Fruit fly (Drosophila melanogaster) whole organism, embryonic: ENCODE data around the gene Shaw.

Experiments used
- Bgb ChIP-seq: fragments of 200-800 bp; sonication (Bioruptor generic); IDR thresholded peaks from 2 replicates; pipeline ENCODE4 v1.3.6; 2022; ENCODE audit warnings: missing biosample characterization, missing genetic modification characterization; ENCODE audit not compliant: partially characterized antibody
- Blimp-1 ChIP-seq: fragments of 200-800 bp; sonication (Bioruptor generic); optimal IDR thresholded peaks from 3 replicates; lab custom pipeline; 2018; ENCODE audit warnings: missing biosample characterization, missing genetic modification characterization, mild to moderate bottlenecking, moderate library complexity, missing genetic modification reagents
- CG11504 ChIP-seq: fragments of 200-800 bp; sonication (Bioruptor generic); optimal IDR thresholded peaks from 3 replicates; lab custom pipeline; 2019; ENCODE audit warnings: missing biosample characterization, mild to moderate bottlenecking, missing genetic modification characterization, moderate library complexity
- CG1233 ChIP-seq: fragments of 200-800 bp; sonication (Bioruptor generic); optimal IDR thresholded peaks from 4 replicates; lab custom pipeline; 2018; ENCODE audit warnings: missing biosample characterization, mild to moderate bottlenecking, missing genetic modification characterization
- CG13894 ChIP-seq: fragments of 200-800 bp; sonication (Bioruptor generic); optimal IDR thresholded peaks from 3 replicates; lab custom pipeline; 2018; ENCODE audit warnings: missing biosample characterization, mild to moderate bottlenecking, missing genetic modification characterization, moderate library complexity
- CG14014 ChIP-seq: fragments of 200-800 bp; sonication (Bioruptor generic); IDR thresholded peaks from 2 replicates; pipeline ENCODE4 v1.3.6; 2022; ENCODE audit warnings: missing biosample characterization, missing genetic modification characterization
- CG14667 ChIP-seq: fragments of 200-800 bp; sonication (Bioruptor generic); IDR thresholded peaks from 2 replicates; pipeline ENCODE4 v1.3.6; 2022; ENCODE audit warnings: missing biosample characterization, missing genetic modification characterization
- CG15514 ChIP-seq: fragments of 200-800 bp; sonication (Bioruptor generic); optimal IDR thresholded peaks from 3 replicates; lab custom pipeline; 2017; ENCODE audit warnings: missing biosample characterization, missing genetic modification characterization, mild to moderate bottlenecking, moderate library complexity, missing genetic modification reagents
- CG1602 ChIP-seq: fragments of 200-800 bp; sonication (Bioruptor generic); optimal IDR thresholded peaks from 3 replicates; lab custom pipeline; 2016; ENCODE audit warnings: missing biosample characterization, missing genetic modification characterization
- CG16813 ChIP-seq: fragments of 200-800 bp; sonication (Bioruptor generic); IDR thresholded peaks from 3 replicates; pipeline ENCODE4 v1.3.6; 2022; ENCODE audit warnings: missing biosample characterization, missing genetic modification characterization; ENCODE audit not compliant: partially characterized antibody
- CG18262 ChIP-seq: fragments of 200-800 bp; optimal IDR thresholded peaks from 3 replicates; lab custom pipeline; 2019; ENCODE audit warnings: missing biosample characterization, mild to moderate bottlenecking, missing genetic modification characterization, moderate library complexity
- CG2889 ChIP-seq: fragments of 200-800 bp; sonication (Bioruptor generic); IDR thresholded peaks from 3 replicates; pipeline ENCODE4 v1.3.6; 2022; ENCODE audit warnings: missing biosample characterization, missing genetic modification characterization
- CG3065 ChIP-seq: fragments of 200-800 bp; sonication (Bioruptor generic); optimal IDR thresholded peaks from 2 replicates; lab custom pipeline; 2016; ENCODE audit warnings: missing biosample characterization, missing genetic modification characterization
- CG3163 ChIP-seq: fragments of 200-800 bp; sonication (Bioruptor generic); optimal IDR thresholded peaks from 3 replicates; lab custom pipeline; 2016; ENCODE audit warnings: missing biosample characterization, missing genetic modification characterization
- CG4328 ChIP-seq: fragments of 200-800 bp; sonication (Bioruptor generic); optimal IDR thresholded peaks from 3 replicates; lab custom pipeline; 2017; ENCODE audit warnings: missing biosample characterization, missing genetic modification reagents, missing genetic modification characterization
- CG4820 ChIP-seq: fragments of 200-800 bp; sonication (Bioruptor generic); optimal IDR thresholded peaks from 3 replicates; lab custom pipeline; 2016; ENCODE audit warnings: missing biosample characterization, missing genetic modification characterization
- CG6654 ChIP-seq: fragments of 200-800 bp; sonication (Bioruptor generic); optimal IDR thresholded peaks from 2 replicates; lab custom pipeline; 2017; ENCODE audit warnings: missing biosample characterization, mild to moderate bottlenecking, missing genetic modification characterization
- Camta ChIP-seq: fragments of 200-800 bp; sonication (Bioruptor generic); optimal IDR thresholded peaks from 2 replicates; lab custom pipeline; 2016; ENCODE audit warnings: missing biosample characterization, missing genetic modification characterization
- CrebB ChIP-seq: fragments of 200-800 bp; sonication (Bioruptor generic); optimal IDR thresholded peaks from 3 replicates; lab custom pipeline; 2018; ENCODE audit warnings: missing biosample characterization, mild to moderate bottlenecking, missing genetic modification characterization
- D ChIP-seq, 2 experiments: fragments of 200-800 bp in 1 of 2; fragments of >200 bp in 1 of 2; sonication (Bioruptor generic) in 1 of 2; optimal IDR thresholded peaks; 2 replicates in 1 of 2; 3 replicates in 1 of 2; lab custom pipeline; 2017; ENCODE audit warnings: mild to moderate bottlenecking in 1 of 2, missing biosample characterization in 1 of 2, missing genetic modification characterization in 1 of 2, missing genetic modification reagents in 1 of 2
- D19A ChIP-seq: fragments of 200-800 bp; optimal IDR thresholded peaks from 3 replicates; lab custom pipeline; 2019; ENCODE audit warnings: missing biosample characterization, mild to moderate bottlenecking, missing genetic modification characterization, moderate library complexity
- Deaf1 ChIP-seq: fragments of 200-800 bp; optimal IDR thresholded peaks from 3 replicates; lab custom pipeline; 2019; ENCODE audit warnings: missing biosample characterization, mild to moderate bottlenecking, missing genetic modification characterization, moderate library complexity
- Fer2 ChIP-seq: fragments of 200-800 bp; sonication (Bioruptor generic); optimal IDR thresholded peaks from 2 replicates; lab custom pipeline; 2018; ENCODE audit warnings: missing biosample characterization, mild to moderate bottlenecking, missing genetic modification characterization, moderate library complexity
- Lhr ChIP-seq: fragments of 200-800 bp; sonication (Bioruptor generic); optimal IDR thresholded peaks from 3 replicates; lab custom pipeline; 2017; ENCODE audit warnings: mild to moderate bottlenecking, missing biosample characterization, missing genetic modification reagents, missing genetic modification characterization
- Ravus ChIP-seq: fragments of 200-800 bp; sonication (Bioruptor generic); IDR thresholded peaks from 2 replicates; pipeline ENCODE4 v1.3.6; 2022; ENCODE audit warnings: missing biosample characterization, missing genetic modification characterization
- Usf ChIP-seq: fragments of 200-800 bp; sonication (Bioruptor generic); optimal IDR thresholded peaks from 2 replicates; lab custom pipeline; 2017; ENCODE audit warnings: missing genotype, missing biosample characterization, missing genetic modification characterization
- bab2 ChIP-seq: fragments of 200-800 bp; sonication (Bioruptor generic); optimal IDR thresholded peaks from 2 replicates; lab custom pipeline; 2016; ENCODE audit warnings: missing biosample characterization, missing genetic modification characterization
- br ChIP-seq: fragments of >200 bp; optimal IDR thresholded peaks from 2 replicates; lab custom pipeline; 2017
- cas ChIP-seq: fragments of 200-800 bp; sonication (Bioruptor generic); IDR thresholded peaks from 2 replicates; pipeline ENCODE4 v1.3.6; 2022; ENCODE audit warnings: missing biosample characterization, missing genetic modification characterization
- chinmo ChIP-seq: fragments of 200-800 bp; sonication (Bioruptor generic); IDR thresholded peaks from 4 replicates; pipeline ENCODE4 v1.3.6; 2022; ENCODE audit warnings: missing biosample characterization, missing genetic modification characterization; ENCODE audit not compliant: partially characterized antibody
- crol ChIP-seq: fragments of 200-800 bp; sonication (Bioruptor generic); IDR thresholded peaks from 2 replicates; pipeline ENCODE4 v1.3.6; 2022; ENCODE audit warnings: missing biosample characterization, missing genetic modification characterization
- ems ChIP-seq: fragments of 200-800 bp; sonication (Bioruptor generic); optimal IDR thresholded peaks from 3 replicates; lab custom pipeline; 2016; ENCODE audit warnings: missing biosample characterization, missing genetic modification characterization
- gro ChIP-seq: fragments of 200-800 bp; sonication (Bioruptor generic); optimal IDR thresholded peaks from 2 replicates; lab custom pipeline; 2016; ENCODE audit warnings: missing biosample characterization, missing genetic modification characterization
- gt ChIP-seq: fragments of 200-800 bp; sonication (Bioruptor generic); IDR thresholded peaks from 2 replicates; pipeline ENCODE4 v1.3.6; 2022; ENCODE audit warnings: missing biosample characterization, missing genetic modification characterization
- jing ChIP-seq: fragments of 200-800 bp; sonication (Bioruptor generic); optimal IDR thresholded peaks from 2 replicates; lab custom pipeline; 2018; ENCODE audit warnings: missing biosample characterization, mild to moderate bottlenecking, missing genetic modification characterization
- kni ChIP-seq: fragments of 200-800 bp; sonication (Bioruptor generic); optimal IDR thresholded peaks from 3 replicates; lab custom pipeline; 2017; ENCODE audit warnings: mild to moderate bottlenecking, missing biosample characterization, missing genetic modification reagents, missing genetic modification characterization
- lbe ChIP-seq: fragments of 200-800 bp; sonication (Bioruptor generic); optimal IDR thresholded peaks from 2 replicates; lab custom pipeline; 2016; ENCODE audit warnings: missing biosample characterization, mild to moderate bottlenecking, missing genetic modification characterization
- mirr ChIP-seq: fragments of 200-800 bp; sonication (Bioruptor generic); optimal IDR thresholded peaks from 3 replicates; lab custom pipeline; 2018; ENCODE audit warnings: missing biosample characterization, mild to moderate bottlenecking, missing genetic modification characterization
- nerfin-2 ChIP-seq: fragments of 200-800 bp; sonication (Bioruptor generic); IDR thresholded peaks from 2 replicates; pipeline ENCODE4 v1.3.6; 2022; ENCODE audit warnings: missing biosample characterization, missing genetic modification characterization; ENCODE audit not compliant: partially characterized antibody
- nom ChIP-seq: fragments of 200-800 bp; sonication (Bioruptor generic); optimal IDR thresholded peaks from 2 replicates; lab custom pipeline; 2017; ENCODE audit warnings: missing biosample characterization, missing genetic modification characterization, mild to moderate bottlenecking, moderate library complexity, missing genetic modification reagents
- oc ChIP-seq: fragments of 200-800 bp; sonication (Bioruptor generic); optimal IDR thresholded peaks from 2 replicates; lab custom pipeline; 2018; ENCODE audit warnings: missing biosample characterization, mild to moderate bottlenecking, missing genetic modification characterization, moderate library complexity
- pfk ChIP-seq: fragments of 200-800 bp; sonication (Bioruptor generic); optimal IDR thresholded peaks from 2 replicates; lab custom pipeline; 2018; ENCODE audit warnings: missing biosample characterization, mild to moderate bottlenecking, missing genetic modification characterization, moderate library complexity
- pros ChIP-seq: fragments of 200-800 bp; sonication (Bioruptor generic); optimal IDR thresholded peaks from 3 replicates; lab custom pipeline; 2019; ENCODE audit warnings: missing biosample characterization, mild to moderate bottlenecking, missing genetic modification characterization, moderate library complexity
- scrt ChIP-seq: fragments of 200-800 bp; sonication (Bioruptor generic); optimal IDR thresholded peaks from 2 replicates; lab custom pipeline; 2018; ENCODE audit warnings: missing biosample characterization, mild to moderate bottlenecking, missing genetic modification characterization, moderate library complexity
- sd ChIP-seq: fragments of 200-800 bp; sonication (Bioruptor generic); optimal IDR thresholded peaks from 3 replicates; lab custom pipeline; 2018; ENCODE audit warnings: missing biosample characterization, mild to moderate bottlenecking, missing genetic modification characterization, moderate library complexity
- tgo ChIP-seq: fragments of 200-800 bp; sonication (Bioruptor generic); IDR thresholded peaks from 3 replicates; pipeline ENCODE4 v1.3.6; 2022; ENCODE audit warnings: missing biosample characterization, missing genetic modification characterization
- vfl ChIP-seq: fragments of 200-800 bp; sonication (Bioruptor generic); optimal IDR thresholded peaks from 2 replicates; lab custom pipeline; 2016; ENCODE audit warnings: missing biosample characterization, missing genetic modification characterization
- zen2 ChIP-seq: fragments of 200-800 bp; sonication (Bioruptor generic); IDR thresholded peaks from 3 replicates; pipeline ENCODE4 v1.3.6; 2022; ENCODE audit warnings: missing biosample characterization, missing genetic modification characterization; ENCODE audit not compliant: partially characterized antibody

The Shaw gene

dm6 chr2L:3772937-3773623 lies 55.1 kb downstream of the Shaw start (continued):
- TF ChIP-seq CG14667 (GFP tag; lab: Robert Waterston, UW) (no peak), Fer2 (no peak), CG6654 (GFP tag; lab: Kevin White, UChicago) (peak; percentile 9), CG3163 (GFP tag; lab: Kevin White, UChicago) (no peak), D19A (peak; percentile 99), D (optimal IDR thresholded peaks at IDR 0.05; lab: Kevin White, UChicago) (no peak), D (GFP tag; optimal IDR thresholded peaks at IDR 0.05; lab: Kevin White, UChicago) (peak; percentile 49), CG1602 (GFP tag; lab: Kevin White, UChicago) (peak; percentile 55), CG4328 (GFP tag; lab: Kevin White, UChicago) (peak; percentile 29), CG3065 (GFP tag; lab: Kevin White, UChicago) (no peak), vfl (GFP tag; lab: Kevin White, UChicago) (no peak), br (lab: Kevin White, UChicago) (no peak), jing (GFP tag; lab: Kevin White, UChicago) (no peak), lbe (no peak), nerfin-2 (GFP tag; lab: Robert Waterston, UW) (no peak), cas (GFP tag; lab: Robert Waterston, UW) (no peak), tgo (GFP tag; lab: Robert Waterston, UW) (peak; percentile 52; the same call in 2 of the 3 replicates), zen2 (no peak), Ravus (no peak), oc (tag; lab: Kevin White, UChicago) (no peak), CG1233 (GFP tag; lab: Kevin White, UChicago) (peak; percentile 51), Blimp-1 (peak; percentile 66)

- TF ChIP-seq kni (peak; percentile 61), Deaf1 (tag; lab: Kevin White, UChicago) (peak; percentile 58), pros (GFP tag; lab: Kevin White, UChicago) (peak; percentile 32), bab2 (GFP tag; lab: Kevin White, UChicago) (no peak), gro (no peak), scrt (GFP tag; lab: Kevin White, UChicago) (no peak), CG2889 (GFP tag; lab: Robert Waterston, UW) (no peak), nom (peak; percentile 54), chinmo (peak; percentile 83; the same call in 2 of the 4 replicates), sd (peak; percentile 18), CG13894 (tag; lab: Kevin White, UChicago) (peak; percentile 68)
Measured at dm6 chr2L:3773624-3773978, 55.6 kb downstream of the Shaw start.

dm6 chr2L:3775767-3776351 lies 57.9 kb downstream of the Shaw start:
- TF ChIP-seq Camta: no peak
- TF ChIP-seq pfk (GFP tag; lab: Kevin White, UChicago): no peak
- no peak for TF ChIP-seq Bgb
- TF ChIP-seq CrebB (tag; lab: Kevin White, UChicago): no peak
- TF ChIP-seq gt (GFP tag; lab: Robert Waterston, UW): no peak
- no peak for TF ChIP-seq ems (GFP tag; lab: Kevin White, UChicago)
- no peak for TF ChIP-seq CG15514
- no peak for TF ChIP-seq CG16813 (GFP tag; lab: Robert Waterston, UW)
- TF ChIP-seq CG4820 (GFP tag; lab: Kevin White, UChicago): peak; percentile 40
- TF ChIP-seq CG11504: peak; percentile 58
- TF ChIP-seq CG14014: no peak
- peak; percentile 18 for TF ChIP-seq Usf (GFP tag; lab: Kevin White, UChicago)
- TF ChIP-seq CG18262: peak; percentile 74
- TF ChIP-seq crol (GFP tag; lab: Robert Waterston, UW): no peak
- TF ChIP-seq mirr (GFP tag; lab: Kevin White, UChicago): no peak
- no peak for TF ChIP-seq Lhr (GFP tag; lab: Kevin White, UChicago)
